Worm (Caenorhabditis elegans) whole organism, L4 larva: ENCODE results near the gene T28A8.5.

Experiments
- R02D3.7 ChIP-seq: fragments of 150-350 bp; sonication (generic microtip); optimal IDR thresholded peaks from 3 replicates; lab custom pipeline; 2014; ENCODE audit warnings: missing biosample characterization, missing genetic modification characterization
- aly-2 ChIP-seq: sonication (generic microtip); optimal IDR thresholded peaks from 2 replicates; lab custom pipeline; 2018; ENCODE audit warnings: missing biosample characterization, missing genetic modification characterization
- ceh-82 ChIP-seq: sonication (generic microtip); optimal IDR thresholded peaks from 2 replicates; lab custom pipeline; 2017; ENCODE audit warnings: missing biosample characterization, missing genetic modification characterization
- hlh-30 ChIP-seq: sonication (generic microtip); optimal IDR thresholded peaks from 2 replicates; lab custom pipeline; 2017; ENCODE audit warnings: antibody characterized with exemption, mild to moderate bottlenecking, missing genetic modification characterization, missing compliant biosample characterization; ENCODE audit not compliant: insufficient read depth
- lin-39 ChIP-seq: fragments of 150-350 bp; optimal IDR thresholded peaks from 2 replicates; lab custom pipeline; 2014; ENCODE audit warnings: missing biosample characterization, missing genetic modification reagents, missing genetic modification characterization
- lir-3 ChIP-seq: sonication (generic microtip); optimal IDR thresholded peaks from 2 replicates; lab custom pipeline; 2016; ENCODE audit warnings: mild to moderate bottlenecking, missing genetic modification characterization, missing compliant biosample characterization
- madf-9 ChIP-seq: fragments of 200-800 bp; sonication (Bioruptor generic); conservative IDR thresholded peaks from 2 replicates; pipeline ENCODE4 v1.3.6; 2022; ENCODE audit warnings: missing genetic modification reagents, missing genetic modification characterization, missing compliant biosample characterization
- mdl-1 ChIP-seq, 2 experiments: fragments of 150-350 bp in 1 of 2; sonication (generic microtip) in 1 of 2; optimal IDR thresholded peaks; 2 replicates each; lab custom pipeline; 2014 to 2017; ENCODE audit warnings: missing biosample characterization in 2 of 2, missing genetic modification characterization in 2 of 2
- mep-1 ChIP-seq: fragments of 150-350 bp; sonication (generic microtip); optimal IDR thresholded peaks from 3 replicates; lab custom pipeline; 2014; ENCODE audit warnings: missing biosample characterization, missing genetic modification characterization
- mes-2 ChIP-seq: sonication (generic microtip); optimal IDR thresholded peaks from 2 replicates; lab custom pipeline; 2016; ENCODE audit warnings: missing genotype, mild to moderate bottlenecking, missing genetic modification characterization, missing compliant biosample characterization; ENCODE audit not compliant: poor library complexity, severe bottlenecking
- nhr-11 ChIP-seq: fragments of 150-350 bp; optimal IDR thresholded peaks from 2 replicates; lab custom pipeline; 2014; ENCODE audit warnings: missing biosample characterization, missing genetic modification characterization
- pha-4 ChIP-seq, 2 experiments: fragments of 150-350 bp in 1 of 2; fragments of 200-800 bp in 1 of 2; sonication (Bioruptor generic) in 1 of 2; IDR thresholded peaks in 1 of 2; optimal IDR thresholded peaks in 1 of 2; 2 replicates each; pipeline versions ENCODE4 v1.3.6 to Lab custom; 2014 to 2022; ENCODE audit warnings: missing genetic modification characterization in 2 of 2, missing genetic modification reagents in 2 of 2, missing biosample characterization in 1 of 2, missing compliant biosample characterization in 1 of 2
- php-3 ChIP-seq: fragments of 200-800 bp; sonication (Bioruptor generic); IDR thresholded peaks from 2 replicates; pipeline ENCODE4 v1.3.6; 2022; ENCODE audit warnings: missing genetic modification reagents, missing genetic modification characterization, missing compliant biosample characterization

ce11 chrIII:13548982-13549381 is 47.6 kb downstream of the T28A8.5 start, which contains the start of gene mmad-1:
- TF ChIP-seq aly-2: no peak
- no peak for TF ChIP-seq R02D3.7 (tag; lab: Kevin White, UChicago)
- peak; percentile 43 for TF ChIP-seq mes-2
- TF ChIP-seq mep-1 (tag; lab: Kevin White, UChicago): peak; percentile 47
- TF ChIP-seq pha-4 (GFP tag; IDR thresholded peaks at IDR 0.05; lab: Robert Waterston, UW): no peak
- TF ChIP-seq pha-4 (tag; optimal IDR thresholded peaks at IDR 0.05; lab: Kevin White, UChicago): no peak
- no peak for TF ChIP-seq lir-3 (tag; lab: Kevin White, UChicago)
- TF ChIP-seq mdl-1 (tag; optimal IDR thresholded peaks at IDR 0.05; lab: Kevin White, UChicago): peak in 1 of 2 experiments; percentile 62
- TF ChIP-seq lin-39 (tag; lab: Kevin White, UChicago): no peak
- peak; percentile 84 for TF ChIP-seq hlh-30 (tag; lab: Kevin White, UChicago)
- TF ChIP-seq php-3 (GFP tag; lab: Robert Waterston, UW): peak; percentile 63; the same call in 1 of the 2 replicates
- no peak for TF ChIP-seq madf-9 (GFP tag; lab: Robert Waterston, UW)
- TF ChIP-seq ceh-82 (tag; lab: Kevin White, UChicago): no peak
- TF ChIP-seq nhr-11: peak; percentile 36
